Worm (Caenorhabditis elegans): ENCODE results near the gene C03B1.3.

DNA sequence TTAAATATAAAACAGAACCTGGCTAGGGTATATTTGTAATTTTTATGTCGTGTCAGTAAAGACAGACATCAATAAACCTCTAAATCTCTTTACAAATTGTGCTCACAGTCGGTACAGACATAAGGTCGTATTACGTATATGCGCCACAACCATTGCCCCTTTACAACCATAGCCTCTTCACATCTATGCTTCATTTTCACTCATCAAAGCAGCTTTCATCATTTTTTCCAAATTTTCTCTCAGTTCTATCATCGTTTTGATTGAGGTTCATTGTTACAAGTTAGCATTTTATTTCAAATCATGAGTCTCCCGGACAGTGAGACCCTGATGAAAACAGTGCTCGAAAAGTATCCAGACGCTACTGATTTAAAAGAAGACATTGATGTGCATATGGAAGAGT, 1.6 kb upstream of the C03B1.3 start, which contains the start of gene C03B1.4:
- TF ChIP-seq ceh-39 (tag; optimal IDR thresholded peaks at IDR 0.05) (no peak), unc-62 (GFP tag; optimal IDR thresholded peaks at IDR 0.05) (no peak), ztf-11 (tag; optimal IDR thresholded peaks at IDR 0.05) (no peak), nhr-237 (tag; optimal IDR thresholded peaks at IDR 0.05) (no peak), lin-13 (tag; optimal IDR thresholded peaks at IDR 0.05) (no peak), hlh-1 (tag; optimal IDR thresholded peaks at IDR 0.05) (no peak), drap-1 (GFP tag; optimal IDR thresholded peaks at IDR 0.05) (no peak), elt-3 (tag; optimal IDR thresholded peaks at IDR 0.05) (no peak)
